Worm (Caenorhabditis elegans) whole organism, L4 larva: ENCODE measurements around the gene pot-1.

ENCODE experiments used
- F10B5.3 ChIP-seq: sonication (generic microtip); optimal IDR thresholded peaks from 2 replicates; lab custom pipeline; 2016; ENCODE audit warnings: mild to moderate bottlenecking, missing genetic modification characterization, missing compliant biosample characterization
- F26F4.8 ChIP-seq: fragments of 200-800 bp; sonication (Bioruptor generic); conservative IDR thresholded peaks from 2 replicates; pipeline ENCODE4 v1.3.6; 2022; ENCODE audit warnings: missing genetic modification characterization, missing compliant biosample characterization
- T26A8.4 ChIP-seq: fragments of 200-800 bp; sonication (Bioruptor generic); IDR thresholded peaks from 2 replicates; pipeline ENCODE4 v1.3.6; 2022; ENCODE audit warnings: missing genetic modification characterization, missing compliant biosample characterization
- ZK546.5 ChIP-seq, 2 experiments: sonication (generic microtip); optimal IDR thresholded peaks; 2 replicates each; lab custom pipeline; 2017; ENCODE audit warnings: missing biosample characterization in 2 of 2, missing genetic modification characterization in 2 of 2
- aha-1 ChIP-seq: fragments of 150-350 bp; peaks from one replicate; lab custom pipeline; 2014; ENCODE audit warnings: missing biosample characterization, missing genetic modification characterization
- ama-1 ChIP-seq: fragments of 150-350 bp; optimal IDR thresholded peaks from 2 replicates; lab custom pipeline; 2014; ENCODE audit warnings: inconsistent platforms, mixed read lengths
- arid-1 ChIP-seq: fragments of 200-800 bp; sonication (Bioruptor generic); conservative IDR thresholded peaks from 2 replicates; pipeline ENCODE4 v1.3.6; 2022; ENCODE audit warnings: missing genetic modification reagents, missing genetic modification characterization, missing compliant biosample characterization
- ceh-44 ChIP-seq: fragments of 200-800 bp; sonication (Bioruptor generic); IDR thresholded peaks from 2 replicates; pipeline ENCODE4 v1.3.6; 2022; ENCODE audit warnings: missing genetic modification reagents, missing genetic modification characterization, missing compliant biosample characterization
- ceh-82 ChIP-seq: sonication (generic microtip); optimal IDR thresholded peaks from 2 replicates; lab custom pipeline; 2017; ENCODE audit warnings: missing biosample characterization, missing genetic modification characterization
- ces-1 ChIP-seq: fragments of 150-350 bp; sonication (generic microtip); optimal IDR thresholded peaks from 4 replicates; lab custom pipeline; 2014; ENCODE audit warnings: missing biosample characterization, missing genetic modification reagents, missing genetic modification characterization
- cey-2 ChIP-seq: sonication (generic microtip); optimal IDR thresholded peaks from 3 replicates; lab custom pipeline; 2017; ENCODE audit warnings: missing genetic modification characterization, mild to moderate bottlenecking, missing compliant biosample characterization, antibody characterized with exemption, borderline replicate concordance; ENCODE audit not compliant: insufficient read depth
- daf-19 ChIP-seq: fragments of 200-800 bp; sonication (Bioruptor generic); conservative IDR thresholded peaks from 2 replicates; pipeline ENCODE4 v1.3.6; 2022; ENCODE audit warnings: missing genetic modification characterization, missing compliant biosample characterization
- dmd-6 ChIP-seq: fragments of 200-800 bp; sonication (Bioruptor generic); IDR thresholded peaks from 2 replicates; pipeline ENCODE4 v1.3.6; 2022; ENCODE audit warnings: missing genetic modification reagents, missing genetic modification characterization, missing compliant biosample characterization
- dmd-8 ChIP-seq: fragments of 200-800 bp; sonication (Bioruptor generic); IDR thresholded peaks from 2 replicates; pipeline ENCODE4 v1.3.6; 2022; ENCODE audit warnings: missing genetic modification characterization, missing compliant biosample characterization
- dpl-1 ChIP-seq: fragments of 150-350 bp; optimal IDR thresholded peaks from 2 replicates; lab custom pipeline; 2014; ENCODE audit warnings: missing biosample characterization, missing genetic modification reagents, missing genetic modification characterization
- duxl-1 ChIP-seq: sonication (generic microtip); optimal IDR thresholded peaks from 2 replicates; lab custom pipeline; 2016; ENCODE audit warnings: mild to moderate bottlenecking, missing genetic modification characterization, moderate library complexity, missing compliant biosample characterization; ENCODE audit not compliant: poor library complexity
- egl-43 ChIP-seq: fragments of 200-800 bp; sonication (Bioruptor generic); IDR thresholded peaks from 2 replicates; pipeline ENCODE4 v1.3.6; 2022; ENCODE audit warnings: missing genetic modification reagents, missing genetic modification characterization, missing compliant biosample characterization
- hlh-11 ChIP-seq: fragments of 200-800 bp; sonication (Bioruptor generic); optimal IDR thresholded peaks from 2 replicates; lab custom pipeline; 2018; ENCODE audit warnings: mild to moderate bottlenecking, missing genetic modification characterization, missing compliant biosample characterization
- hlh-30 ChIP-seq: sonication (generic microtip); optimal IDR thresholded peaks from 2 replicates; lab custom pipeline; 2017; ENCODE audit warnings: antibody characterized with exemption, mild to moderate bottlenecking, missing genetic modification characterization, missing compliant biosample characterization; ENCODE audit not compliant: insufficient read depth
- jun-1 ChIP-seq: fragments of 150-350 bp; optimal IDR thresholded peaks from 2 replicates; lab custom pipeline; 2014; ENCODE audit warnings: missing biosample characterization, missing genetic modification reagents, missing genetic modification characterization
- lin-38 ChIP-seq: fragments of 200-800 bp; sonication (Bioruptor generic); IDR thresholded peaks from 2 replicates; pipeline ENCODE4 v1.3.6; 2022; ENCODE audit warnings: missing genetic modification reagents, missing genetic modification characterization, missing compliant biosample characterization
- lsy-2 ChIP-seq, 2 experiments: fragments of 150-350 bp in 1 of 2; sonication (generic microtip) in 1 of 2; optimal IDR thresholded peaks; 2 replicates each; lab custom pipeline; 2014 to 2017; ENCODE audit warnings: missing biosample characterization in 2 of 2, missing genetic modification characterization in 2 of 2
- madf-5 ChIP-seq, 2 experiments: fragments of 200-800 bp; sonication (Bioruptor generic); IDR thresholded peaks; 2 replicates each; pipeline ENCODE4 v1.3.6; 2022; ENCODE audit warnings: missing compliant biosample characterization in 2 of 2, missing genetic modification characterization in 2 of 2
- mdt-29 ChIP-seq: fragments of 200-800 bp; sonication (Bioruptor generic); IDR thresholded peaks from 2 replicates; pipeline ENCODE4 v1.3.6; 2022; ENCODE audit warnings: missing genetic modification reagents, missing genetic modification characterization, missing compliant biosample characterization
- nhr-10 ChIP-seq: fragments of 150-350 bp; optimal IDR thresholded peaks from 2 replicates; lab custom pipeline; 2014; ENCODE audit warnings: missing biosample characterization, missing genetic modification characterization
- nhr-102 ChIP-seq: sonication (generic microtip); optimal IDR thresholded peaks from 2 replicates; lab custom pipeline; 2016; ENCODE audit warnings: mild to moderate bottlenecking, missing genetic modification characterization, moderate library complexity, missing compliant biosample characterization
- nhr-25 ChIP-seq: sonication (generic microtip); optimal IDR thresholded peaks from 2 replicates; lab custom pipeline; 2017; ENCODE audit warnings: missing genetic modification characterization, mild to moderate bottlenecking, missing compliant biosample characterization, antibody characterized with exemption, moderate library complexity, borderline replicate concordance; ENCODE audit not compliant: insufficient read depth
- nhr-77 ChIP-seq: fragments of 150-350 bp; optimal IDR thresholded peaks from 2 replicates; lab custom pipeline; 2014; ENCODE audit warnings: missing biosample characterization, missing genetic modification characterization
- saeg-2 ChIP-seq: fragments of 200-800 bp; sonication (Bioruptor generic); IDR thresholded peaks from 2 replicates; pipeline ENCODE4 v1.3.6; 2022; ENCODE audit warnings: missing genetic modification reagents, missing genetic modification characterization, missing compliant biosample characterization
- snpc-4 ChIP-seq: fragments of 150-350 bp; optimal IDR thresholded peaks from 2 replicates; lab custom pipeline; 2014; ENCODE audit warnings: missing biosample characterization, missing genetic modification characterization
- tra-1 ChIP-seq: fragments of 200-800 bp; sonication (Bioruptor generic); IDR thresholded peaks from 2 replicates; pipeline ENCODE4 v1.3.6; 2022; ENCODE audit warnings: missing genetic modification reagents, missing genetic modification characterization, missing compliant biosample characterization
- unc-130 ChIP-seq: sonication (generic microtip); optimal IDR thresholded peaks from 2 replicates; lab custom pipeline; 2016; ENCODE audit warnings: missing genetic modification reagents, missing genetic modification characterization, missing compliant biosample characterization
- vab-7 ChIP-seq: fragments of 200-800 bp; sonication (Bioruptor generic); IDR thresholded peaks from 2 replicates; pipeline ENCODE4 v1.3.6; 2022; ENCODE audit warnings: missing genetic modification reagents, missing genetic modification characterization, missing compliant biosample characterization
- zip-2 ChIP-seq: fragments of 150-350 bp; optimal IDR thresholded peaks from 2 replicates; lab custom pipeline; 2014; ENCODE audit warnings: missing biosample characterization, missing genetic modification characterization
- ztf-7 ChIP-seq: fragments of 150-350 bp; optimal IDR thresholded peaks from 2 replicates; lab custom pipeline; 2014; ENCODE audit warnings: missing biosample characterization, missing genetic modification characterization

pot-1 gene

ce11 chrIII:7140228-7140710, 6.8 kb upstream of the pot-1 start (continued):
- TF ChIP-seq aha-1: peak; percentile 79
- TF ChIP-seq arid-1: peak; percentile 53
- TF ChIP-seq T26A8.4 (GFP tag; lab: Robert Waterston, UW): peak; percentile 88
- peak; percentile 32 for TF ChIP-seq hlh-30
- TF ChIP-seq daf-19: 0 out of 2 replicates have a peak, but pooled peaks have one; percentile 34
- TF ChIP-seq lin-38: peak; percentile 56
- peak; percentile 23 for TF ChIP-seq duxl-1 (tag; lab: Kevin White, UChicago)
- TF ChIP-seq lsy-2 (tag; optimal IDR thresholded peaks at IDR 0.05; lab: Kevin White, UChicago): peak in 1 of 2 experiments; percentile 56
- no peak for TF ChIP-seq nhr-10
- peak; percentile 80 for TF ChIP-seq mdt-29 (GFP tag; lab: Robert Waterston, UW)
- TF ChIP-seq egl-43 (GFP tag; lab: Robert Waterston, UW): peak; percentile 60; the same call in 1 of the 2 replicates
- TF ChIP-seq nhr-77 (tag; lab: Kevin White, UChicago): no peak
- peak; percentile 12 for TF ChIP-seq dpl-1
- TF ChIP-seq ama-1 (lab: Kevin White, UChicago): peak; percentile 69
- peak; percentile 24 for TF ChIP-seq F10B5.3 (tag; lab: Kevin White, UChicago)
- peak; percentile 35 for TF ChIP-seq unc-130
- TF ChIP-seq nhr-102: peak; percentile 57
- TF ChIP-seq dmd-8 (GFP tag; lab: Robert Waterston, UW): peak; percentile 68; the same call in 1 of the 2 replicates

ce11 chrIII:7138178-7138577, 4.7 kb upstream of the pot-1 start, which contains the start of gene B0280.11:
Gene B0280.11 (minus strand): TSS chrIII:7138278.
- no peak for TF ChIP-seq ZK546.5 (tag; optimal IDR thresholded peaks at IDR 0.05; lab: Kevin White, UChicago)
- TF ChIP-seq egl-43 (GFP tag; lab: Robert Waterston, UW): no peak
- TF ChIP-seq madf-5 (GFP tag; IDR thresholded peaks at IDR 0.05; lab: Robert Waterston, UW): no peak
- no peak for TF ChIP-seq ceh-44
- TF ChIP-seq saeg-2: no peak
- no peak for TF ChIP-seq hlh-11
- TF ChIP-seq lin-38: no peak
- no peak for TF ChIP-seq ama-1 (lab: Kevin White, UChicago)
- TF ChIP-seq arid-1: no peak
- TF ChIP-seq jun-1: no peak
- TF ChIP-seq ceh-82 (tag; lab: Kevin White, UChicago): no peak
- no peak for TF ChIP-seq F26F4.8 (GFP tag; lab: Robert Waterston, UW)
- TF ChIP-seq, all 104 proteins: peak for 0

ce11 chrIII:7136015-7136414, 2.5 kb upstream of the pot-1 start, which contains the start of gene B0280.17:
Gene B0280.17 (minus strand): TSS chrIII:7136115.
- TF ChIP-seq dmd-8 (GFP tag; lab: Robert Waterston, UW): no peak
- no peak for TF ChIP-seq nhr-25
- TF ChIP-seq snpc-4 (tag; lab: Kevin White, UChicago): no peak
- TF ChIP-seq ces-1: no peak
- no peak for TF ChIP-seq tra-1 (GFP tag; lab: Robert Waterston, UW)
- TF ChIP-seq ztf-7 (tag; lab: Kevin White, UChicago): no peak
- TF ChIP-seq arid-1: no peak
- no peak for TF ChIP-seq zip-2
- TF ChIP-seq saeg-2: no peak
- no peak for TF ChIP-seq cey-2 (tag; lab: Kevin White, UChicago)
- no peak for TF ChIP-seq vab-7

ce11 chrIII:7128601-7129000, 4.9 kb downstream of the pot-1 start, which contains the start of gene viro-2:
Gene viro-2 (plus strand): TSS chrIII:7128901.
- peak; percentile 50 for TF ChIP-seq dmd-6 (GFP tag; lab: Robert Waterston, UW)
